Worm (Caenorhabditis elegans) whole organism, late embryonic: ENCODE measurements around the gene nhr-199.

ENCODE experiments used
- ceh-48 ChIP-seq: sonication (generic microtip); optimal IDR thresholded peaks from 2 replicates; lab custom pipeline; 2016; ENCODE audit warnings: missing genetic modification characterization, inconsistent platforms, missing compliant biosample characterization
- hlh-15 ChIP-seq: sonication (generic microtip); optimal IDR thresholded peaks from 2 replicates; lab custom pipeline; 2016; ENCODE audit warnings: missing genetic modification characterization, missing compliant biosample characterization
- pqm-1 ChIP-seq: sonication (generic microtip); optimal IDR thresholded peaks from 2 replicates; lab custom pipeline; 2016; ENCODE audit warnings: missing genetic modification characterization, missing compliant biosample characterization

DNA sequence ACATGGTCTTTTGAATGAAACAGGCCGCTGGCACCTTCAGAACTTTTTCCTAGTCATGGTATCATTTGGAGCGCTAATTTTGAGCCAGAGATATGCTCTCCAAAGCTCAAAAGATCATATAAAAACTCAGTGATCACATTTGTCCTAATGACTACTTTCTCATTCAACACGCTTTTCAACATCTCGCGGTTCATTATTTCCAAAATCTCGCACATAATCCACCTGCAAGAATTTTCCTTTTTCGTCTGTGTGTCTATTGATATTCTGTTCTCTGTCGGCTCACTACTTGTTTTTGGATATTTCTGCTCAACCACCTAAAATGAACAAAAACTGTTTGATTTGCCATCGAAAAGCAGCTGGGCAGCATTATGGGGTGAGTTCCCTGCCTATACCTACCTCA lies 26.0 kb downstream of the nhr-199 start, which contains the start of gene nhr-51:
- TF ChIP-seq ceh-48 (tag; lab: Kevin White, UChicago) (no peak), pqm-1 (no peak), hlh-15 (tag; lab: Kevin White, UChicago) (no peak)
